Fruit fly (Drosophila melanogaster) whole organism, embryonic: ENCODE data around the gene CG6153.

Experiments used
- Atf3 ChIP-seq: fragments of 200-800 bp; sonication (Bioruptor generic); optimal IDR thresholded peaks from 3 replicates; lab custom pipeline; 2016; ENCODE audit warnings: missing biosample characterization, missing genetic modification characterization
- Oli ChIP-seq: fragments of 200-800 bp; sonication (Bioruptor generic); optimal IDR thresholded peaks from 2 replicates; lab custom pipeline; 2018; ENCODE audit warnings: missing biosample characterization, mild to moderate bottlenecking, missing genetic modification characterization, moderate library complexity
- ewg ChIP-seq: fragments of 200-800 bp; sonication (Bioruptor generic); optimal IDR thresholded peaks from 3 replicates; lab custom pipeline; 2017; ENCODE audit warnings: mild to moderate bottlenecking, missing biosample characterization, missing genetic modification reagents, missing genetic modification characterization
- hkb ChIP-seq, 2 experiments: fragments of 200-800 bp in 1 of 2; fragments of >200 bp in 1 of 2; sonication (Bioruptor generic) in 1 of 2; IDR thresholded peaks in 1 of 2; optimal IDR thresholded peaks in 1 of 2; 2 replicates each; pipeline versions ENCODE4 v1.3.6 to Lab custom; 2017 to 2022; ENCODE audit warnings: missing biosample characterization in 1 of 2, missing genetic modification characterization in 1 of 2
- ro ChIP-seq: fragments of 200-800 bp; sonication (Bioruptor generic); IDR thresholded peaks from 2 replicates; pipeline ENCODE4 v1.3.6; 2022; ENCODE audit warnings: missing biosample characterization, missing genetic modification characterization

- no peak for TF ChIP-seq Atf3 (GFP tag; lab: Kevin White, UChicago)
- TF ChIP-seq ro (GFP tag; lab: Robert Waterston, UW) = no peak
- TF ChIP-seq hkb (optimal IDR thresholded peaks at IDR 0.05; lab: Kevin White, UChicago) = no peak
- 0 out of 2 replicates have a peak, but pooled peaks have one; percentile 17 for TF ChIP-seq hkb (GFP tag; IDR thresholded peaks at IDR 0.05; lab: Robert Waterston, UW)
- no peak for TF ChIP-seq ewg
- peak; percentile 22 for TF ChIP-seq Oli (tag; lab: Kevin White, UChicago)
These were observed 7.7 kb downstream of the CG6153 start, which contains the start of gene CG17036 for dm6 chr2L:12700381-12700963.
